Worm (Caenorhabditis elegans) whole organism, young adult: ENCODE data around the gene maoc-1.

Experiments used
- T26A5.8 ChIP-seq: sonication (generic microtip); optimal IDR thresholded peaks from 2 replicates; lab custom pipeline; 2016; ENCODE audit warnings: missing genetic modification characterization, missing compliant biosample characterization
- akir-1 ChIP-seq: fragments of 200-800 bp; sonication (Bioruptor generic); optimal IDR thresholded peaks from 2 replicates; lab custom pipeline; 2018; ENCODE audit warnings: mild to moderate bottlenecking, missing genetic modification characterization, moderate library complexity, missing compliant biosample characterization
- hsf-1 ChIP-seq: fragments of 200-800 bp; sonication (Bioruptor generic); IDR thresholded peaks from 2 replicates; pipeline ENCODE4 v1.3.6; 2022; ENCODE audit warnings: missing genetic modification reagents, missing genetic modification characterization, missing compliant biosample characterization
- let-607 ChIP-seq, 2 experiments: fragments of 200-800 bp in 1 of 2; sonication (Bioruptor generic) in 1 of 2; sonication (generic microtip) in 1 of 2; optimal IDR thresholded peaks; 2 replicates each; lab custom pipeline; 2016 to 2018; ENCODE audit warnings: mild to moderate bottlenecking in 2 of 2, missing compliant biosample characterization in 2 of 2, missing genetic modification characterization in 2 of 2, moderate library complexity in 2 of 2, missing genotype in 1 of 2
- lin-54 ChIP-seq: fragments of 200-800 bp; sonication (Bioruptor generic); optimal IDR thresholded peaks from 2 replicates; lab custom pipeline; 2018; ENCODE audit warnings: mild to moderate bottlenecking, missing genetic modification characterization, missing compliant biosample characterization
- mcd-1 ChIP-seq: fragments of 200-800 bp; sonication (Bioruptor generic); IDR thresholded peaks from 2 replicates; pipeline ENCODE4 v1.3.6; 2022; ENCODE audit warnings: missing genetic modification reagents, missing genetic modification characterization, missing compliant biosample characterization
- snpc-4 ChIP-seq, 5 experiments: fragments of 150-350 bp in 1 of 5; sonication (generic microtip) in 4 of 5; optimal IDR thresholded peaks; 2 replicates each; lab custom pipeline; 2014 to 2018; ENCODE audit warnings: missing genetic modification characterization in 5 of 5, missing biosample characterization in 3 of 5, antibody characterized with exemption in 2 of 5, mild to moderate bottlenecking in 2 of 5, missing compliant biosample characterization in 2 of 5, missing genotype in 2 of 5, moderate library complexity in 2 of 5, missing genetic modification reagents in 1 of 5
- tlf-1 ChIP-seq: fragments of 200-800 bp; sonication (Bioruptor generic); optimal IDR thresholded peaks from 2 replicates; lab custom pipeline; 2018; ENCODE audit warnings: mild to moderate bottlenecking, missing genetic modification characterization, missing compliant biosample characterization
- ztf-25 ChIP-seq: fragments of 200-800 bp; sonication (Bioruptor generic); IDR thresholded peaks from 2 replicates; pipeline ENCODE4 v1.3.6; 2022; ENCODE audit warnings: missing genetic modification reagents, missing genetic modification characterization, missing compliant biosample characterization

- TF ChIP-seq tlf-1 (GFP tag; lab: Kevin White, UChicago) = no peak
- TF ChIP-seq hsf-1 (GFP tag; lab: Robert Waterston, UW) = no peak
- no peak for TF ChIP-seq mcd-1 (GFP tag; lab: Robert Waterston, UW)
- TF ChIP-seq snpc-4 (GFP tag; optimal IDR thresholded peaks at IDR 0.05; lab: Kevin White, UChicago) = no peak
- no peak for TF ChIP-seq snpc-4 (tag; optimal IDR thresholded peaks at IDR 0.05; lab: Kevin White, UChicago)
- TF ChIP-seq ztf-25 (GFP tag; lab: Robert Waterston, UW) = no peak
- no peak for TF ChIP-seq T26A5.8 (tag; lab: Kevin White, UChicago)
- TF ChIP-seq lin-54 (GFP tag; lab: Kevin White, UChicago) = no peak
- TF ChIP-seq let-607 (tag; optimal IDR thresholded peaks at IDR 0.05; lab: Kevin White, UChicago) = no peak
- TF ChIP-seq akir-1 (GFP tag; lab: Kevin White, UChicago) = no peak
Observed at ce11 chrII:7239705-7240104, 43.6 kb downstream of the maoc-1 start.
